Fruit fly (Drosophila melanogaster) whole organism, pupa: ENCODE data around the gene CG9837.

ENCODE experiments used
- CG15710 ChIP-seq: fragments of 200-800 bp; sonication (Bioruptor generic); optimal IDR thresholded peaks from 2 replicates; lab custom pipeline; 2018; ENCODE audit warnings: missing biosample characterization, mild to moderate bottlenecking, missing genetic modification characterization, moderate library complexity
- CG34367 ChIP-seq: fragments of 200-800 bp; sonication (Bioruptor generic); optimal IDR thresholded peaks from 2 replicates; lab custom pipeline; 2018; ENCODE audit warnings: missing biosample characterization, mild to moderate bottlenecking, missing genetic modification characterization
- CG8301 ChIP-seq: fragments of 200-800 bp; sonication (Bioruptor generic); optimal IDR thresholded peaks from 2 replicates; lab custom pipeline; 2018; ENCODE audit warnings: missing biosample characterization, mild to moderate bottlenecking, missing genetic modification characterization
- fd96Ca ChIP-seq: fragments of 200-800 bp; sonication (Bioruptor generic); IDR thresholded peaks from 3 replicates; pipeline ENCODE4 v1.3.6; 2022; ENCODE audit warnings: missing biosample characterization, missing genetic modification characterization
- gl ChIP-seq: fragments of 200-800 bp; sonication (Bioruptor generic); optimal IDR thresholded peaks from 2 replicates; lab custom pipeline; 2018; ENCODE audit warnings: missing biosample characterization, mild to moderate bottlenecking, missing genetic modification characterization

- no peak for TF ChIP-seq CG34367
- no peak for TF ChIP-seq fd96Ca
- TF ChIP-seq CG8301 (tag; lab: Kevin White, UChicago) = no peak
- no peak for TF ChIP-seq CG15710 (tag; lab: Kevin White, UChicago)
- TF ChIP-seq gl (tag; lab: Kevin White, UChicago) = no peak
These were observed 1.7 kb upstream of the CG9837 start for dm6 chr3R:8815074-8815473.
